Fruit fly (Drosophila melanogaster) whole organism, embryonic: Measurements from ENCODE around the gene SIFaR.

Experiments
- Abd-B ChIP-seq: fragments of 200-800 bp; sonication (Bioruptor generic); optimal IDR thresholded peaks from 2 replicates; lab custom pipeline; 2018; ENCODE audit warnings: missing biosample characterization, mild to moderate bottlenecking, missing genetic modification characterization, moderate library complexity
- Ada2b ChIP-seq: fragments of 200-800 bp; sonication (Bioruptor generic); IDR thresholded peaks from 2 replicates; pipeline ENCODE4 v1.3.6; 2022; ENCODE audit warnings: missing biosample characterization, missing genetic modification characterization
- Aef1 ChIP-seq: fragments of 200-800 bp; sonication (Bioruptor generic); IDR thresholded peaks from 3 replicates; pipeline ENCODE4 v1.3.6; 2022; ENCODE audit warnings: missing biosample characterization, missing genetic modification characterization
- Blimp-1 ChIP-seq: fragments of 200-800 bp; sonication (Bioruptor generic); optimal IDR thresholded peaks from 3 replicates; lab custom pipeline; 2018; ENCODE audit warnings: missing biosample characterization, missing genetic modification characterization, mild to moderate bottlenecking, moderate library complexity, missing genetic modification reagents
- CG10654 ChIP-seq: fragments of 200-800 bp; sonication (Bioruptor generic); optimal IDR thresholded peaks from 2 replicates; lab custom pipeline; 2016; ENCODE audit warnings: missing biosample characterization, missing genetic modification characterization
- CG11456 ChIP-seq: fragments of 200-800 bp; sonication (Bioruptor generic); IDR thresholded peaks from 3 replicates; pipeline ENCODE4 v1.3.6; 2022; ENCODE audit warnings: missing biosample characterization, missing genetic modification characterization
- CG12071 ChIP-seq: fragments of 200-800 bp; sonication (Bioruptor generic); optimal IDR thresholded peaks from 3 replicates; lab custom pipeline; 2018; ENCODE audit warnings: missing biosample characterization, mild to moderate bottlenecking, missing genetic modification characterization
- CG12219 ChIP-seq: fragments of 200-800 bp; sonication (Bioruptor generic); optimal IDR thresholded peaks from 3 replicates; lab custom pipeline; 2018; ENCODE audit warnings: missing biosample characterization, mild to moderate bottlenecking, missing genetic modification characterization
- CG12744 ChIP-seq: fragments of 200-800 bp; sonication (Bioruptor generic); optimal IDR thresholded peaks from 2 replicates; lab custom pipeline; 2016; ENCODE audit warnings: missing biosample characterization, missing genetic modification characterization
- CG13287 ChIP-seq: fragments of 200-800 bp; sonication (Bioruptor generic); IDR thresholded peaks from 2 replicates; pipeline ENCODE4 v1.3.6; 2022; ENCODE audit warnings: missing biosample characterization, missing genetic modification characterization; ENCODE audit not compliant: partially characterized antibody
- CG13894 ChIP-seq: fragments of 200-800 bp; sonication (Bioruptor generic); optimal IDR thresholded peaks from 3 replicates; lab custom pipeline; 2018; ENCODE audit warnings: missing biosample characterization, mild to moderate bottlenecking, missing genetic modification characterization, moderate library complexity
- CG1529 ChIP-seq: fragments of 200-800 bp; sonication (Bioruptor generic); optimal IDR thresholded peaks from 3 replicates; lab custom pipeline; 2018; ENCODE audit warnings: missing biosample characterization, missing genetic modification characterization
- CG17829 ChIP-seq: fragments of 200-800 bp; optimal IDR thresholded peaks from 2 replicates; lab custom pipeline; 2019; ENCODE audit warnings: missing biosample characterization, mild to moderate bottlenecking, missing genetic modification characterization, moderate library complexity
- CG18011 ChIP-seq: fragments of 200-800 bp; sonication (Bioruptor generic); optimal IDR thresholded peaks from 2 replicates; lab custom pipeline; 2017; ENCODE audit warnings: missing biosample characterization, missing genetic modification characterization, mild to moderate bottlenecking, moderate library complexity, missing genotype
- CG2116 ChIP-seq: fragments of 200-800 bp; sonication (Bioruptor generic); optimal IDR thresholded peaks from 3 replicates; lab custom pipeline; 2018; ENCODE audit warnings: missing biosample characterization, mild to moderate bottlenecking, missing genetic modification characterization
- CG31224 ChIP-seq: fragments of 200-800 bp; sonication (Bioruptor generic); IDR thresholded peaks from 2 replicates; pipeline ENCODE4 v1.3.6; 2022; ENCODE audit warnings: missing biosample characterization, missing genetic modification characterization
- CG3407 ChIP-seq: fragments of 200-800 bp; sonication (Bioruptor generic); optimal IDR thresholded peaks from 2 replicates; lab custom pipeline; 2018; ENCODE audit warnings: missing biosample characterization, mild to moderate bottlenecking, missing genetic modification characterization
- CG34224 ChIP-seq: fragments of 200-800 bp; sonication (Bioruptor generic); IDR thresholded peaks from 3 replicates; pipeline ENCODE4 v1.3.6; 2022; ENCODE audit warnings: missing biosample characterization, missing genetic modification characterization; ENCODE audit not compliant: partially characterized antibody
- CG3995 ChIP-seq: fragments of 200-800 bp; sonication (Bioruptor generic); optimal IDR thresholded peaks from 3 replicates; lab custom pipeline; 2016; ENCODE audit warnings: missing biosample characterization, missing genetic modification characterization
- CG6654 ChIP-seq: fragments of 200-800 bp; sonication (Bioruptor generic); optimal IDR thresholded peaks from 2 replicates; lab custom pipeline; 2017; ENCODE audit warnings: missing biosample characterization, mild to moderate bottlenecking, missing genetic modification characterization
- CG6683 ChIP-seq: fragments of 200-800 bp; sonication (Bioruptor generic); optimal IDR thresholded peaks from 2 replicates; lab custom pipeline; 2017; ENCODE audit warnings: missing biosample characterization, mild to moderate bottlenecking, missing genetic modification characterization, missing genetic modification reagents
- CG7271 ChIP-seq: fragments of 200-800 bp; sonication (Bioruptor generic); optimal IDR thresholded peaks from 2 replicates; lab custom pipeline; 2018; ENCODE audit warnings: missing biosample characterization, mild to moderate bottlenecking, missing genetic modification characterization, moderate library complexity
- CG8944 ChIP-seq: fragments of 200-800 bp; sonication (Bioruptor generic); optimal IDR thresholded peaks from 3 replicates; lab custom pipeline; 2016; ENCODE audit warnings: missing biosample characterization, missing genetic modification characterization
- Doc3 ChIP-seq: fragments of 200-800 bp; sonication (Bioruptor generic); IDR thresholded peaks from 3 replicates; pipeline ENCODE4 v1.3.6; 2022; ENCODE audit warnings: missing biosample characterization, missing genetic modification characterization; ENCODE audit not compliant: partially characterized antibody
- E2f1 ChIP-seq: fragments of 200-800 bp; sonication (Bioruptor generic); IDR thresholded peaks from 2 replicates; pipeline ENCODE4 v1.3.6; 2022; ENCODE audit warnings: missing biosample characterization, missing genetic modification characterization
- Elba2 ChIP-seq: fragments of 200-800 bp; sonication (Bioruptor generic); optimal IDR thresholded peaks from 3 replicates; lab custom pipeline; 2016; ENCODE audit warnings: missing biosample characterization, missing genetic modification characterization
- Fer1 ChIP-seq: fragments of 200-800 bp; sonication (Bioruptor generic); optimal IDR thresholded peaks from 2 replicates; lab custom pipeline; 2017; ENCODE audit warnings: missing biosample characterization, mild to moderate bottlenecking, missing genetic modification characterization
- HHEX ChIP-seq: fragments of 200-800 bp; sonication (Bioruptor generic); optimal IDR thresholded peaks from 3 replicates; lab custom pipeline; 2017; ENCODE audit warnings: missing biosample characterization, mild to moderate bottlenecking, missing genetic modification characterization, missing genetic modification reagents
- Hsf ChIP-seq: fragments of 200-800 bp; sonication (Bioruptor generic); optimal IDR thresholded peaks from 3 replicates; lab custom pipeline; 2016; ENCODE audit warnings: missing biosample characterization, missing genetic modification characterization
- Max ChIP-seq: fragments of 200-800 bp; sonication (Bioruptor generic); optimal IDR thresholded peaks from 2 replicates; lab custom pipeline; 2016; ENCODE audit warnings: missing biosample characterization, mild to moderate bottlenecking, missing genetic modification characterization
- TFAM ChIP-seq: fragments of 200-800 bp; sonication (Bioruptor generic); optimal IDR thresholded peaks from 2 replicates; lab custom pipeline; 2017; ENCODE audit warnings: missing biosample characterization, missing genetic modification characterization, inconsistent platforms
- YL-1 ChIP-seq: fragments of 200-800 bp; sonication (Bioruptor generic); optimal IDR thresholded peaks from 3 replicates; lab custom pipeline; 2017; ENCODE audit warnings: missing biosample characterization, mild to moderate bottlenecking, missing genetic modification characterization
- ab ChIP-seq: fragments of 200-800 bp; sonication (Bioruptor generic); optimal IDR thresholded peaks from 2 replicates; lab custom pipeline; 2016; ENCODE audit warnings: missing biosample characterization, missing genetic modification characterization
- ac ChIP-seq: fragments of 200-800 bp; sonication (Bioruptor generic); optimal IDR thresholded peaks from 3 replicates; lab custom pipeline; 2017; ENCODE audit warnings: missing biosample characterization, mild to moderate bottlenecking, missing genetic modification characterization
- ash1 ChIP-seq: fragments of 200-800 bp; sonication (Bioruptor generic); optimal IDR thresholded peaks from 2 replicates; lab custom pipeline; 2018; ENCODE audit warnings: missing biosample characterization, mild to moderate bottlenecking, missing genetic modification characterization
- chinmo ChIP-seq: fragments of 200-800 bp; sonication (Bioruptor generic); IDR thresholded peaks from 4 replicates; pipeline ENCODE4 v1.3.6; 2022; ENCODE audit warnings: missing biosample characterization, missing genetic modification characterization; ENCODE audit not compliant: partially characterized antibody
- crp ChIP-seq, 2 experiments: fragments of 200-800 bp; sonication (Bioruptor generic); optimal IDR thresholded peaks; 2 replicates in 1 of 2; 3 replicates in 1 of 2; lab custom pipeline; 2017; ENCODE audit warnings: missing biosample characterization in 2 of 2, missing genetic modification characterization in 2 of 2, mild to moderate bottlenecking in 1 of 2, moderate library complexity in 1 of 2
- cwo ChIP-seq: fragments of 200-800 bp; sonication (Bioruptor generic); optimal IDR thresholded peaks from 3 replicates; lab custom pipeline; 2017; ENCODE audit warnings: missing biosample characterization, missing genetic modification characterization, mild to moderate bottlenecking, moderate library complexity, missing genetic modification reagents
- dm ChIP-seq: fragments of 200-800 bp; sonication (Bioruptor generic); optimal IDR thresholded peaks from 3 replicates; lab custom pipeline; 2016; ENCODE audit warnings: missing biosample characterization, missing genetic modification characterization
- ewg ChIP-seq: fragments of 200-800 bp; sonication (Bioruptor generic); optimal IDR thresholded peaks from 3 replicates; lab custom pipeline; 2017; ENCODE audit warnings: mild to moderate bottlenecking, missing biosample characterization, missing genetic modification reagents, missing genetic modification characterization
- nerfin-1 ChIP-seq: fragments of 200-800 bp; sonication (Bioruptor generic); optimal IDR thresholded peaks from 3 replicates; lab custom pipeline; 2019; ENCODE audit warnings: missing biosample characterization, mild to moderate bottlenecking, missing genetic modification characterization, moderate library complexity
- p53 ChIP-seq: fragments of 200-800 bp; sonication (Bioruptor generic); optimal IDR thresholded peaks from 2 replicates; lab custom pipeline; 2016; ENCODE audit warnings: missing biosample characterization, missing genetic modification characterization
- repo ChIP-seq: fragments of 200-800 bp; sonication (Bioruptor generic); optimal IDR thresholded peaks from 2 replicates; lab custom pipeline; 2016; ENCODE audit warnings: missing biosample characterization, missing genetic modification characterization
- slp2 ChIP-seq: fragments of 200-800 bp; sonication (Bioruptor generic); optimal IDR thresholded peaks from 2 replicates; lab custom pipeline; 2016; ENCODE audit warnings: missing biosample characterization, missing genetic modification characterization
- stc ChIP-seq: fragments of 200-800 bp; sonication (Bioruptor generic); IDR thresholded peaks from 2 replicates; pipeline ENCODE4 v1.3.6; 2022; ENCODE audit warnings: missing biosample characterization, missing genetic modification characterization
- stwl ChIP-seq: fragments of 200-800 bp; sonication (Bioruptor generic); optimal IDR thresholded peaks from 3 replicates; lab custom pipeline; 2018; ENCODE audit warnings: missing biosample characterization, mild to moderate bottlenecking, missing genetic modification characterization, moderate library complexity
- tin ChIP-seq: fragments of 200-800 bp; sonication (Bioruptor generic); optimal IDR thresholded peaks from 3 replicates; lab custom pipeline; 2016; ENCODE audit warnings: missing biosample characterization, missing genetic modification characterization
- tll ChIP-seq, 2 experiments: fragments of 200-800 bp in 1 of 2; fragments of >200 bp in 1 of 2; sonication (Bioruptor generic) in 1 of 2; optimal IDR thresholded peaks; 2 replicates each; lab custom pipeline; 2017 to 2019; ENCODE audit warnings: missing biosample characterization in 2 of 2, missing genetic modification characterization in 2 of 2, mild to moderate bottlenecking in 1 of 2, moderate library complexity in 1 of 2
- vvl ChIP-seq: fragments of 200-800 bp; sonication (Bioruptor generic); IDR thresholded peaks from 2 replicates; pipeline ENCODE4 v1.3.6; 2022; ENCODE audit warnings: missing biosample characterization, missing genetic modification characterization

SIFaR gene

DNA sequence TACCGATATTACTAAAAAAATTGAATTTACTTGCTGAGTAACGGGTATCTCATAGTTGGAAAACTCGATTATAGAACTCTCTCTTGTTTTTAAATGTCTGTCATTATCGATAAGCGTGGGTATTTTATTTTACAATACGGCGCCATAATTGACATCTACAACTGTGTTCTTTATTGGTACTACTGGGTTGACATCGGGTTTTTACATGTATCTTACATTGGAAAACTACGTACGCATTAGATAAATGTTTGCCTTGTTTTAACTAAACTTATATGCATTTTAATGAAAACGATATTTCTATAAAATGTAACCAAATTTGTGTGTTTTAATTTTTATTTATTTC is 1.9 kb upstream of the SIFaR start (continued):
- no peak for TF ChIP-seq YL-1

DNA sequence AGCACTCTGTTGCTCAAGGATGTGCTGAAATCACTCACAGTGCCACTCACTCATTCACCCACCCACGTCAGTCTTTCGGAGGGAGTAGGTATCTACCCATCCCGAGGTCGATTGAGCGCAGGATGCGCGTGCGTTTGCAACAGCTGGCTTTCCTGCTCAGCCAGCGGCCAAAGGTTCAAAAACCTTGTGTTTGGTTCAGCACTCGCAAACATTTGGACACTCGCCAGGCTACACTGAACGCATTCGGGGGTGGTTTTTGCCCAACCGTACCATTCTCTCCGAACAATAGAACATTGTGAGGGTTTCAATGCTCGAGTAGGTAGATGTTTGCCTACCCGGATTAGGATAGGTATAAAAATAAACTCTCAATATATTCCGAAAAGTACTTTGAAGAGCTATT is 1.2 kb upstream of the SIFaR start:
- TF ChIP-seq stwl (tag; lab: Kevin White, UChicago) (no peak), tll (GFP tag; optimal IDR thresholded peaks at IDR 0.05; lab: Kevin White, UChicago) (no peak), cwo (GFP tag; lab: Kevin White, UChicago) (no peak), ewg (GFP tag; lab: Kevin White, UChicago) (peak; percentile 71), vvl (GFP tag; lab: Robert Waterston, UW) (peak; percentile 52; the same call in 1 of the 2 replicates), ash1 (GFP tag; lab: Kevin White, UChicago) (no peak), CG13894 (tag; lab: Kevin White, UChicago) (peak; percentile 20), CG13287 (no peak), E2f1 (no peak), CG6654 (GFP tag; lab: Kevin White, UChicago) (no peak), CG18011 (GFP tag; lab: Kevin White, UChicago) (no peak), CG17829 (tag; lab: Kevin White, UChicago) (no peak), CG7271 (tag; lab: Kevin White, UChicago) (no peak), p53 (GFP tag; lab: Kevin White, UChicago) (no peak), Elba2 (GFP tag; lab: Kevin White, UChicago) (no peak), Doc3 (GFP tag; lab: Robert Waterston, UW) (peak; percentile 37; the same call in 2 of the 3 replicates), CG2116 (GFP tag; lab: Kevin White, UChicago) (no peak), Fer1 (GFP tag; lab: Kevin White, UChicago) (peak; percentile 37), nerfin-1 (tag; lab: Kevin White, UChicago) (no peak), HHEX (no peak), CG8944 (GFP tag; lab: Kevin White, UChicago) (no peak), chinmo (GFP tag; lab: Robert Waterston, UW) (0 out of 4 replicates have a peak, but pooled peaks have one; percentile 3), Max (GFP tag; lab: Kevin White, UChicago) (no peak), CG12744 (GFP tag; lab: Kevin White, UChicago) (no peak), Ada2b (no peak), TFAM (no peak), CG3407 (GFP tag; lab: Kevin White, UChicago) (no peak), CG1529 (no peak), dm (GFP tag; lab: Kevin White, UChicago) (no peak), ab (GFP tag; lab: Kevin White, UChicago) (no peak), crp (GFP tag; optimal IDR thresholded peaks at IDR 0.05; lab: Kevin White, UChicago) (peak in 1 of 2 experiments; percentile 2), stc (GFP tag; lab: Robert Waterston, UW) (no peak), repo (GFP tag; lab: Kevin White, UChicago) (no peak), CG12219 (GFP tag; lab: Kevin White, UChicago) (no peak), Hsf (peak; percentile 7), CG3995 (GFP tag; lab: Kevin White, UChicago) (no peak), CG6683 (GFP tag; lab: Kevin White, UChicago) (no peak), CG12071 (GFP tag; lab: Kevin White, UChicago) (no peak), tin (no peak), ac (GFP tag; lab: Kevin White, UChicago) (no peak), CG11456 (GFP tag; lab: Robert Waterston, UW) (no peak), Blimp-1 (GFP tag; lab: Kevin White, UChicago) (no peak), slp2 (GFP tag; lab: Kevin White, UChicago) (no peak), CG31224 (GFP tag; lab: Robert Waterston, UW) (no peak), CG34224 (no peak), Abd-B (GFP tag; lab: Kevin White, UChicago) (no peak), CG10654 (GFP tag; lab: Kevin White, UChicago) (no peak), Aef1 (GFP tag; lab: Robert Waterston, UW) (no peak)
